Worm (Caenorhabditis elegans) whole organism, L1 larva: ENCODE results near the gene M04B2.4.

Experiments used
- C04F5.9 ChIP-seq: sonication (generic microtip); optimal IDR thresholded peaks from 2 replicates; lab custom pipeline; 2016; ENCODE audit warnings: missing genetic modification characterization, missing compliant biosample characterization
- C34B4.2 ChIP-seq: sonication (generic microtip); optimal IDR thresholded peaks from 2 replicates; lab custom pipeline; 2017; ENCODE audit warnings: mild to moderate bottlenecking, missing genetic modification characterization, missing compliant biosample characterization
- aha-1 ChIP-seq: fragments of 150-350 bp; optimal IDR thresholded peaks from 2 replicates; lab custom pipeline; 2014; ENCODE audit warnings: missing biosample characterization, missing genetic modification characterization
- ceh-63 ChIP-seq: fragments of 200-800 bp; sonication (Bioruptor generic); optimal IDR thresholded peaks from 2 replicates; lab custom pipeline; 2018; ENCODE audit warnings: mild to moderate bottlenecking, missing genetic modification characterization, missing compliant biosample characterization
- efl-1 ChIP-seq, 4 experiments: fragments of 150-350 bp; optimal IDR thresholded peaks in 3 of 4; peaks in 1 of 4; 1 replicate in 1 of 4; 2 replicates in 3 of 4; lab custom pipeline; 2014; ENCODE audit warnings: missing biosample characterization in 2 of 4, missing genetic modification characterization in 2 of 4, missing genetic modification reagents in 2 of 4
- elt-2 ChIP-seq: sonication (generic microtip); optimal IDR thresholded peaks from 2 replicates; lab custom pipeline; 2016; ENCODE audit warnings: missing genetic modification characterization, mild to moderate bottlenecking, inconsistent platforms, missing compliant biosample characterization, missing genetic modification reagents
- fos-1 ChIP-seq: fragments of 150-350 bp; optimal IDR thresholded peaks from 2 replicates; lab custom pipeline; 2014; ENCODE audit warnings: missing biosample characterization, missing genetic modification characterization
- hlh-4 ChIP-seq: sonication (generic microtip); optimal IDR thresholded peaks from 2 replicates; lab custom pipeline; 2016; ENCODE audit warnings: mild to moderate bottlenecking, missing genetic modification characterization, missing compliant biosample characterization
- isw-1 ChIP-seq: fragments of 200-800 bp; sonication (Bioruptor generic); IDR thresholded peaks from 2 replicates; pipeline ENCODE4 v1.3.6; 2022; ENCODE audit warnings: missing genetic modification characterization, missing compliant biosample characterization
- lin-13 ChIP-seq: fragments of 150-350 bp; optimal IDR thresholded peaks from 2 replicates; lab custom pipeline; 2014; ENCODE audit warnings: missing biosample characterization, missing genetic modification reagents, missing genetic modification characterization
- mep-1 ChIP-seq: fragments of 150-350 bp; optimal IDR thresholded peaks from 2 replicates; lab custom pipeline; 2014; ENCODE audit warnings: missing biosample characterization, missing genetic modification characterization
- nhr-12 ChIP-seq: sonication (generic microtip); optimal IDR thresholded peaks from 2 replicates; lab custom pipeline; 2017; ENCODE audit warnings: missing biosample characterization, missing genetic modification characterization
- snu-23 ChIP-seq: sonication (generic microtip); optimal IDR thresholded peaks from 2 replicates; lab custom pipeline; 2016; ENCODE audit warnings: missing genetic modification characterization, missing compliant biosample characterization
- sptf-1 ChIP-seq: fragments of 150-350 bp; optimal IDR thresholded peaks from 2 replicates; lab custom pipeline; 2014; ENCODE audit warnings: missing biosample characterization, missing genetic modification characterization
- unc-130 ChIP-seq: fragments of 150-350 bp; optimal IDR thresholded peaks from 2 replicates; lab custom pipeline; 2017; ENCODE audit warnings: missing biosample characterization, missing genetic modification characterization, inconsistent platforms

M04B2.4 gene

DNA sequence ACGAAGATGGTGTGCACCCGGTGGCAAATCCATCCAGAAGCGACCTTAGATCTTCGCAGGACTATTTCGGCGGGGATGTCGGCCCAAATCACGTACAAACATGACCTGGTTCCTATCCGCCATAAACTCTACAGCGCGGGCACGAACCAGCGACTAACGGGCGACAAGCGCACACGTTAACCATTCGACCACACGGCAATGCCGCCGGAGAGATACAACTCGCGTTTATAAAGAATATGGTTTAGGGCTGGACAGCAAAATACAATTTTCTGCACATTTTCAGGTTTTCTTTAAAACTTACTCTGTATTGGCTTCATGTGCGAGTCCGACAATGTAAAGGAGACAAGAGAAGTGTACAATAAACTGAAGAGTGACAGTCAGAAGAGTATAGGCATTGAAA lies 46.8 kb downstream of the M04B2.4 start (continued):
- TF ChIP-seq aha-1: no peak
- no peak for TF ChIP-seq C34B4.2 (tag; lab: Kevin White, UChicago)
- no peak for TF ChIP-seq hlh-4 (tag; lab: Kevin White, UChicago)
- TF ChIP-seq unc-130 (tag; lab: Kevin White, UChicago): peak; percentile 50
- no peak for TF ChIP-seq sptf-1 (tag; lab: Kevin White, UChicago)
- TF ChIP-seq, all 84 proteins: peak for 43

DNA sequence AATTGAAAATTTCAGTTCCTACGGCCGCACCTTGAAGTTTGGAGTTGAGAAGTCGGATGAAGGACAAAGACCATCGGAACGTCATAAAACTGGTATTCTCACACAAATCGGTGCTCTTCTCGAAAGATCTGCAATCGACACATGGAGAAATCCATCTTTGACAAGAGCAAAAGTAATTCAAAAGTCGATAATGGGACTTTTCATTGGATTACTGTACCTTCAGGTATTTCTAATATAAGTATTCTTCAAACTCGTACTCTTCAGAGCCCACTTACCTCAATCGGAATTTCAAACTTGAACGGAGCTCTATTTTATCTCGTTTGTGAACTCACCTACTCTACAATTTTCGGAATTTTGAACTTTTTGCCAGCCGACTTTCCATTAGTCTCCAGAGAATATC lies 48.8 kb downstream of the M04B2.4 start:
- TF ChIP-seq efl-1 (optimal IDR thresholded peaks at IDR 0.05; lab: Kevin White, UChicago): no peak
- peak in 1 of 2 experiments; percentile 51 for TF ChIP-seq efl-1 (GFP tag; optimal IDR thresholded peaks at IDR 0.05 in 1 of 2; lab: Kevin White, UChicago)
- no peak for TF ChIP-seq snu-23 (GFP tag; lab: Kevin White, UChicago)
- no peak for TF ChIP-seq mep-1 (tag; lab: Kevin White, UChicago)
- TF ChIP-seq fos-1 (tag; lab: Kevin White, UChicago): no peak
- TF ChIP-seq ceh-63 (GFP tag; lab: Kevin White, UChicago): no peak
- TF ChIP-seq isw-1 (GFP tag; lab: Robert Waterston, UW): no peak
- no peak for TF ChIP-seq lin-13 (GFP tag; lab: Kevin White, UChicago)
- TF ChIP-seq C04F5.9 (tag; lab: Kevin White, UChicago): no peak

DNA sequence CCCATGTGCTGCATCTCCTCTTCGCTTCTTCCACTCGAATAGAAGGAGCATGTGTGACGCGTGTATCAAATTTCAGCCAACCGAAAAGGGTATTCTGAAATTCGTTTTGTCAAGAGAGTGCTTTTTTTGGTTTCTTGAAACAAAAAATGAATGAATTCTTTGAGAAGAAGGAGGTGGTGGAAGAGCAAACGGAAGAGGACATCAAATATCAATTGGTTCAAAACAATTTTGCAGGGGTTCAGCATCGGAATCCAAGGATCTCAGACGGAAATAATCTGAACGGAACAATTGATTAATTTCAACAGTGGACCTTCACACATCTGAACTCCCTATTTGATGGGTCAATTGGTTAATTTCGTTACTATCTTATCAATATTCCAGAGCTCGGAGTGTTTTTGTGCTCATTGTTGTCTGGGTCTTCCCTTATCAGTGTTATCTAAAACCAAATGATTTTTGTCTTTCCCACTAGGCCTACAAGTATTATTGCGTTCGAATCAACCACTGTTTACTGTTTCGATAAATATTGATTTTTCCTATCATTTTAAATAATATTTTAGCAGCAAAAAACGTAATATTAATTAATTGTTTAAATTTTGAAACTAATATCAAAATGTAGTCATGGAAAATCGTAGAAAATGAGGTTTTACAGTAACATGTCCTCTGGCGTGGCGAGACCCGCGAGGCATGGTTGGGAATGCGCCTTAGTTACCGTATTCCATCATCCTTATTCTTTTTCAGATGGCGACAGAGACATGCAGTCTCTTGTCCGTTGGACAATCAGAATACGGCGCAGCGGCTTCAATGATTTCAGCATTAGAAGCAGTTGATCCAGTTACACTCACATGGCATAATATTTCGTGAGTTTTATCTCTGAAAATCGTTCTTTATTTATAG lies 50.9 kb downstream of the M04B2.4 start, which contains the start of the genes C10C6.13 and wht-2:
TSS of gene C10C6.13 (minus strand) at position 51 of the 894 bp plus-strand sequence.
TSS of gene wht-2 (plus strand) at position 739 of the 894 bp plus-strand sequence.
- TF ChIP-seq sptf-1 (tag; lab: Kevin White, UChicago) (no peak), efl-1 (optimal IDR thresholded peaks at IDR 0.05; lab: Kevin White, UChicago) (no peak), efl-1 (GFP tag; optimal IDR thresholded peaks at IDR 0.05 in 1 of 2; lab: Kevin White, UChicago) (no peak), elt-2 (peak; percentile 53), nhr-12 (tag; lab: Kevin White, UChicago) (no peak)
